Fruit fly (Drosophila melanogaster) whole organism, embryonic: ENCODE data around the gene CG7896.

ENCODE experiments used
- ATbp ChIP-seq: fragments of 200-800 bp; sonication (Bioruptor generic); optimal IDR thresholded peaks from 2 replicates; lab custom pipeline; 2017; ENCODE audit warnings: missing biosample characterization, mild to moderate bottlenecking, missing genetic modification characterization, missing genetic modification reagents
- Bgb ChIP-seq: fragments of 200-800 bp; sonication (Bioruptor generic); IDR thresholded peaks from 2 replicates; pipeline ENCODE4 v1.3.6; 2022; ENCODE audit warnings: missing biosample characterization, missing genetic modification characterization; ENCODE audit not compliant: partially characterized antibody
- C15 ChIP-seq: fragments of 200-800 bp; sonication (Bioruptor generic); IDR thresholded peaks from 3 replicates; pipeline ENCODE4 v1.3.6; 2022; ENCODE audit warnings: missing biosample characterization, missing genetic modification characterization
- CG10267 ChIP-seq: fragments of 200-800 bp; sonication (Bioruptor generic); optimal IDR thresholded peaks from 2 replicates; lab custom pipeline; 2018; ENCODE audit warnings: missing biosample characterization, mild to moderate bottlenecking, missing genetic modification characterization, moderate library complexity
- CG10979 ChIP-seq: fragments of 200-800 bp; sonication (Bioruptor generic); optimal IDR thresholded peaks from 2 replicates; lab custom pipeline; 2018; ENCODE audit warnings: missing biosample characterization, mild to moderate bottlenecking, missing genetic modification characterization, moderate library complexity
- CG11504 ChIP-seq: fragments of 200-800 bp; sonication (Bioruptor generic); optimal IDR thresholded peaks from 3 replicates; lab custom pipeline; 2019; ENCODE audit warnings: missing biosample characterization, mild to moderate bottlenecking, missing genetic modification characterization, moderate library complexity
- CG12219 ChIP-seq: fragments of 200-800 bp; sonication (Bioruptor generic); optimal IDR thresholded peaks from 3 replicates; lab custom pipeline; 2018; ENCODE audit warnings: missing biosample characterization, mild to moderate bottlenecking, missing genetic modification characterization
- CG13775 ChIP-seq: fragments of 200-800 bp; sonication (Bioruptor generic); optimal IDR thresholded peaks from 3 replicates; lab custom pipeline; 2017; ENCODE audit warnings: missing biosample characterization, mild to moderate bottlenecking, missing genetic modification characterization
- CG14860 ChIP-seq: fragments of 200-800 bp; sonication (Bioruptor generic); IDR thresholded peaks from 3 replicates; pipeline ENCODE4 v1.3.6; 2022; ENCODE audit warnings: missing biosample characterization, missing genetic modification characterization; ENCODE audit not compliant: partially characterized antibody
- CG16815 ChIP-seq: fragments of 200-800 bp; sonication (Bioruptor generic); optimal IDR thresholded peaks from 3 replicates; lab custom pipeline; 2017; ENCODE audit warnings: missing biosample characterization, mild to moderate bottlenecking, missing genetic modification characterization
- CG16863 ChIP-seq: fragments of 200-800 bp; sonication (Bioruptor generic); optimal IDR thresholded peaks from 3 replicates; lab custom pipeline; 2016; ENCODE audit warnings: missing biosample characterization, missing genetic modification characterization
- CG17186 ChIP-seq: fragments of 200-800 bp; sonication (Bioruptor generic); optimal IDR thresholded peaks from 3 replicates; lab custom pipeline; 2017; ENCODE audit warnings: missing biosample characterization, missing genetic modification reagents, missing genetic modification characterization
- CG30020 ChIP-seq: fragments of 200-800 bp; optimal IDR thresholded peaks from 2 replicates; lab custom pipeline; 2019; ENCODE audit warnings: missing biosample characterization, mild to moderate bottlenecking, missing genetic modification characterization, moderate library complexity
- CG31441 ChIP-seq: fragments of 200-800 bp; sonication (Bioruptor generic); IDR thresholded peaks from 2 replicates; pipeline ENCODE4 v1.3.6; 2022; ENCODE audit warnings: missing biosample characterization, missing genetic modification characterization
- CG6689 ChIP-seq: fragments of 200-800 bp; sonication (Bioruptor generic); IDR thresholded peaks from 2 replicates; pipeline ENCODE4 v1.3.6; 2022; ENCODE audit warnings: missing biosample characterization, missing genetic modification characterization
- CG7786 ChIP-seq: fragments of 200-800 bp; sonication (Bioruptor generic); optimal IDR thresholded peaks from 2 replicates; lab custom pipeline; 2016; ENCODE audit warnings: missing biosample characterization, missing genetic modification characterization
- CG7963 ChIP-seq: fragments of 200-800 bp; sonication (Bioruptor generic); IDR thresholded peaks from 3 replicates; pipeline ENCODE4 v1.3.6; 2022; ENCODE audit warnings: missing biosample characterization, missing genetic modification characterization; ENCODE audit not compliant: partially characterized antibody
- CG8089 ChIP-seq: fragments of 200-800 bp; sonication (Bioruptor generic); optimal IDR thresholded peaks from 3 replicates; lab custom pipeline; 2016; ENCODE audit warnings: missing biosample characterization, missing genetic modification characterization
- Dad ChIP-seq: fragments of 200-800 bp; sonication (Bioruptor generic); optimal IDR thresholded peaks from 3 replicates; lab custom pipeline; 2016; ENCODE audit warnings: missing biosample characterization, missing genetic modification characterization
- Doc3 ChIP-seq: fragments of 200-800 bp; sonication (Bioruptor generic); IDR thresholded peaks from 3 replicates; pipeline ENCODE4 v1.3.6; 2022; ENCODE audit warnings: missing biosample characterization, missing genetic modification characterization; ENCODE audit not compliant: partially characterized antibody
- Dp ChIP-seq: fragments of 200-800 bp; sonication (Bioruptor generic); optimal IDR thresholded peaks from 2 replicates; lab custom pipeline; 2018; ENCODE audit warnings: missing biosample characterization, mild to moderate bottlenecking, missing genetic modification characterization, moderate library complexity
- Fer1 ChIP-seq: fragments of 200-800 bp; sonication (Bioruptor generic); optimal IDR thresholded peaks from 2 replicates; lab custom pipeline; 2017; ENCODE audit warnings: missing biosample characterization, mild to moderate bottlenecking, missing genetic modification characterization
- GATAe ChIP-seq: fragments of 200-800 bp; sonication (Bioruptor generic); conservative IDR thresholded peaks from 2 replicates; pipeline ENCODE4 v1.3.6; 2022; ENCODE audit warnings: missing biosample characterization, missing genetic modification characterization
- Gsc ChIP-seq: fragments of 200-800 bp; sonication (Bioruptor generic); IDR thresholded peaks from 2 replicates; pipeline ENCODE4 v1.3.6; 2022; ENCODE audit warnings: missing biosample characterization, missing genetic modification characterization
- H15 ChIP-seq: fragments of 200-800 bp; sonication (Bioruptor generic); IDR thresholded peaks from 3 replicates; pipeline ENCODE4 v1.3.6; 2022; ENCODE audit warnings: missing biosample characterization, missing genetic modification characterization
- HmgD ChIP-seq: fragments of 200-800 bp; sonication (Bioruptor generic); optimal IDR thresholded peaks from 3 replicates; lab custom pipeline; 2016; ENCODE audit warnings: missing biosample characterization, missing genetic modification characterization
- Meics ChIP-seq: fragments of 200-800 bp; sonication (Bioruptor generic); optimal IDR thresholded peaks from 2 replicates; lab custom pipeline; 2017; ENCODE audit warnings: missing biosample characterization, mild to moderate bottlenecking, missing genetic modification characterization
- Myb ChIP-seq: fragments of 200-800 bp; sonication (Bioruptor generic); optimal IDR thresholded peaks from 2 replicates; lab custom pipeline; 2016; ENCODE audit warnings: missing biosample characterization, missing genetic modification characterization
- NC2β ChIP-seq: fragments of 200-800 bp; sonication (Bioruptor generic); optimal IDR thresholded peaks from 2 replicates; lab custom pipeline; 2016; ENCODE audit warnings: missing biosample characterization, missing genetic modification characterization
- Nf-YC ChIP-seq: fragments of 200-800 bp; optimal IDR thresholded peaks from 3 replicates; lab custom pipeline; 2019; ENCODE audit warnings: missing biosample characterization, mild to moderate bottlenecking, missing genetic modification characterization, moderate library complexity
- Ptx1 ChIP-seq: fragments of 200-800 bp; sonication (Bioruptor generic); IDR thresholded peaks from 2 replicates; pipeline ENCODE4 v1.3.6; 2022; ENCODE audit warnings: missing biosample characterization, missing genetic modification characterization
- Scr ChIP-seq: fragments of 200-800 bp; sonication (Bioruptor generic); IDR thresholded peaks from 2 replicates; pipeline ENCODE4 v1.3.6; 2022; ENCODE audit warnings: missing biosample characterization, missing genetic modification characterization; ENCODE audit not compliant: partially characterized antibody
- Sin3A ChIP-seq: fragments of >200 bp; optimal IDR thresholded peaks from 2 replicates; lab custom pipeline; 2018
- Spps ChIP-seq: fragments of 200-800 bp; sonication (Bioruptor generic); optimal IDR thresholded peaks from 2 replicates; lab custom pipeline; 2018; ENCODE audit warnings: missing biosample characterization, mild to moderate bottlenecking, missing genetic modification characterization
- Vsx1 ChIP-seq: fragments of 200-800 bp; sonication (Bioruptor generic); optimal IDR thresholded peaks from 2 replicates; lab custom pipeline; 2017; ENCODE audit warnings: missing biosample characterization, mild to moderate bottlenecking, missing genetic modification characterization, missing genetic modification reagents
- al ChIP-seq: fragments of 200-800 bp; sonication (Bioruptor generic); IDR thresholded peaks from 2 replicates; pipeline ENCODE4 v1.3.6; 2022; ENCODE audit warnings: missing biosample characterization, missing genetic modification characterization
- ato ChIP-seq: fragments of 200-800 bp; sonication (Bioruptor generic); IDR thresholded peaks from 2 replicates; pipeline ENCODE4 v1.3.6; 2022; ENCODE audit warnings: missing biosample characterization, missing genetic modification characterization; ENCODE audit not compliant: partially characterized antibody
- cas ChIP-seq: fragments of 200-800 bp; sonication (Bioruptor generic); IDR thresholded peaks from 2 replicates; pipeline ENCODE4 v1.3.6; 2022; ENCODE audit warnings: missing biosample characterization, missing genetic modification characterization
- dimm ChIP-seq: fragments of 200-800 bp; sonication (Bioruptor generic); IDR thresholded peaks from 2 replicates; pipeline ENCODE4 v1.3.6; 2022; ENCODE audit warnings: missing biosample characterization, missing genetic modification characterization
- gt ChIP-seq: fragments of 200-800 bp; sonication (Bioruptor generic); IDR thresholded peaks from 2 replicates; pipeline ENCODE4 v1.3.6; 2022; ENCODE audit warnings: missing biosample characterization, missing genetic modification characterization
- hbn ChIP-seq: fragments of 200-800 bp; sonication (Bioruptor generic); IDR thresholded peaks from 2 replicates; pipeline ENCODE4 v1.3.6; 2022; ENCODE audit warnings: missing biosample characterization, missing genetic modification characterization; ENCODE audit not compliant: partially characterized antibody
- nom ChIP-seq: fragments of 200-800 bp; sonication (Bioruptor generic); optimal IDR thresholded peaks from 2 replicates; lab custom pipeline; 2017; ENCODE audit warnings: missing biosample characterization, missing genetic modification characterization, mild to moderate bottlenecking, moderate library complexity, missing genetic modification reagents
- psq ChIP-seq: fragments of 200-800 bp; sonication (Bioruptor generic); optimal IDR thresholded peaks from 2 replicates; lab custom pipeline; 2017; ENCODE audit warnings: missing biosample characterization, missing genetic modification characterization
- row ChIP-seq: fragments of 200-800 bp; sonication (Bioruptor generic); IDR thresholded peaks from 3 replicates; pipeline ENCODE4 v1.3.6; 2022; ENCODE audit warnings: missing biosample characterization, missing genetic modification characterization
- sima ChIP-seq: fragments of 200-800 bp; sonication (Bioruptor generic); optimal IDR thresholded peaks from 2 replicates; lab custom pipeline; 2016; ENCODE audit warnings: missing biosample characterization, missing genetic modification characterization
- stwl ChIP-seq: fragments of 200-800 bp; sonication (Bioruptor generic); optimal IDR thresholded peaks from 3 replicates; lab custom pipeline; 2018; ENCODE audit warnings: missing biosample characterization, mild to moderate bottlenecking, missing genetic modification characterization, moderate library complexity
- tgo ChIP-seq: fragments of 200-800 bp; sonication (Bioruptor generic); IDR thresholded peaks from 3 replicates; pipeline ENCODE4 v1.3.6; 2022; ENCODE audit warnings: missing biosample characterization, missing genetic modification characterization
- tin ChIP-seq: fragments of 200-800 bp; sonication (Bioruptor generic); optimal IDR thresholded peaks from 3 replicates; lab custom pipeline; 2016; ENCODE audit warnings: missing biosample characterization, missing genetic modification characterization
- tna ChIP-seq: fragments of 200-800 bp; sonication (Bioruptor generic); IDR thresholded peaks from 2 replicates; pipeline ENCODE4 v1.3.6; 2022; ENCODE audit warnings: missing biosample characterization, missing genetic modification characterization; ENCODE audit not compliant: partially characterized antibody
- trh ChIP-seq: fragments of 200-800 bp; sonication (Bioruptor generic); optimal IDR thresholded peaks from 2 replicates; lab custom pipeline; 2016; ENCODE audit warnings: missing biosample characterization, missing genetic modification characterization

CG7896 gene

DNA sequence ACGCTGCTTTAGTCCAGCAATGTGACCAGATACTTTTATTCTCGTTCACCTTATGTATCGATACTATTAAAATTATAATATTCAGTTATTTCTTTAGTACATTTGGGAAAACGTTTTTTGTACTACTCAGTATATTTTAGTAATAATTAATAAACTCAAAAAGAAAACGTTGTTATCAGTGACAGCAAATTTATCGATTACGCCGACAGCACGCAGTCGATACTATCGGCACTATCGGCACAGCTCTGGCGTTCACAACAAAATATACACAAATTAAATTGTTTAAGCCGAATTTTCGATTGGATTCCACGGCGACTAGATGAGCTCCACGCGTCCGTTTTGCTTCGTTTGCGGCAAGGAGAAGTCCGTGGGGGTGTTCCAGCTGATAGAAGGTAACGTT is 56.3 kb downstream of the CG7896 start, which contains the start of the genes janA, Sry-alpha and Sry-beta (continued):
- peak; percentile 63 for TF ChIP-seq Dp (GFP tag; lab: Kevin White, UChicago)
- peak; percentile 62 for TF ChIP-seq CG10267
- TF ChIP-seq trh (GFP tag; lab: Kevin White, UChicago) = no peak
- no peak for TF ChIP-seq CG7786 (GFP tag; lab: Kevin White, UChicago)
- no peak for TF ChIP-seq CG11504 (tag; lab: Kevin White, UChicago)
- TF ChIP-seq tna (GFP tag; lab: Robert Waterston, UW) = peak; percentile 98
- TF ChIP-seq CG31441 (GFP tag; lab: Robert Waterston, UW) = no peak
- TF ChIP-seq Dad (GFP tag; lab: Kevin White, UChicago) = no peak
- TF ChIP-seq CG10979 (tag; lab: Kevin White, UChicago) = peak; percentile 7
- TF ChIP-seq Myb (GFP tag; lab: Kevin White, UChicago) = peak; percentile 29
- TF ChIP-seq C15 = no peak
- TF ChIP-seq CG14860 (GFP tag; lab: Robert Waterston, UW) = peak; percentile 99
- TF ChIP-seq sima (GFP tag; lab: Kevin White, UChicago) = no peak
- TF ChIP-seq Nf-YC = peak; percentile 17
- no peak for TF ChIP-seq gt (GFP tag; lab: Robert Waterston, UW)
- peak; percentile 30 for TF ChIP-seq CG13775 (GFP tag; lab: Kevin White, UChicago)
- no peak for TF ChIP-seq CG16863 (GFP tag; lab: Kevin White, UChicago)
- no peak for TF ChIP-seq CG16815 (GFP tag; lab: Kevin White, UChicago)
- peak; percentile 67 for TF ChIP-seq CG30020 (tag; lab: Kevin White, UChicago)
- no peak for TF ChIP-seq Vsx1 (GFP tag; lab: Kevin White, UChicago)
- TF ChIP-seq hbn (GFP tag; lab: Robert Waterston, UW) = peak; percentile 99
- TF ChIP-seq Gsc (GFP tag; lab: Robert Waterston, UW) = no peak
- TF ChIP-seq Meics (GFP tag; lab: Kevin White, UChicago) = no peak
- TF ChIP-seq GATAe (GFP tag; lab: Robert Waterston, UW) = no peak
- TF ChIP-seq NC2β (GFP tag; lab: Kevin White, UChicago) = no peak
- TF ChIP-seq Spps = no peak
- TF ChIP-seq Fer1 (GFP tag; lab: Kevin White, UChicago) = peak; percentile 9
- no peak for TF ChIP-seq al (GFP tag; lab: Robert Waterston, UW)
- TF ChIP-seq CG12219 = no peak
- peak; percentile 99 for TF ChIP-seq Scr (GFP tag; lab: Robert Waterston, UW)
- no peak for TF ChIP-seq nom (GFP tag; lab: Kevin White, UChicago)
- peak; percentile 99 for TF ChIP-seq ato (GFP tag; lab: Robert Waterston, UW)
- no peak for TF ChIP-seq CG6689
- TF ChIP-seq Bgb (GFP tag; lab: Robert Waterston, UW) = peak; percentile 99
- no peak for TF ChIP-seq CG8089
- TF ChIP-seq tgo (GFP tag; lab: Robert Waterston, UW) = no peak
- no peak for TF ChIP-seq dimm (GFP tag; lab: Robert Waterston, UW)
- TF ChIP-seq tin = no peak
- peak; percentile 77 for TF ChIP-seq stwl
- peak; percentile 69 for TF ChIP-seq row (GFP tag; lab: Robert Waterston, UW)
- peak; percentile 100 for TF ChIP-seq Doc3 (GFP tag; lab: Robert Waterston, UW)
- no peak for TF ChIP-seq Ptx1 (GFP tag; lab: Robert Waterston, UW)
- TF ChIP-seq CG7963 = peak; percentile 96
- no peak for TF ChIP-seq H15 (GFP tag; lab: Robert Waterston, UW)
- no peak for TF ChIP-seq psq
- TF ChIP-seq CG17186 (GFP tag; lab: Kevin White, UChicago) = peak; percentile 38
- no peak for TF ChIP-seq ATbp (GFP tag; lab: Kevin White, UChicago)
- no peak for TF ChIP-seq cas (GFP tag; lab: Robert Waterston, UW)
- TF ChIP-seq HmgD (GFP tag; lab: Kevin White, UChicago) = no peak
- peak; percentile 73 for TF ChIP-seq Sin3A (lab: Kevin White, UChicago)
